Worm (Caenorhabditis elegans) whole organism, late embryonic: ENCODE measurements around the gene K03H6.4.

Source experiments
- C08G9.2 ChIP-seq: sonication (generic microtip); optimal IDR thresholded peaks from 2 replicates; lab custom pipeline; 2016; ENCODE audit warnings: mild to moderate bottlenecking, missing genetic modification characterization, moderate library complexity, missing compliant biosample characterization
- C38D4.7 ChIP-seq: fragments of 200-800 bp; sonication (Bioruptor generic); optimal IDR thresholded peaks from 2 replicates; lab custom pipeline; 2018; ENCODE audit warnings: mild to moderate bottlenecking, missing genetic modification characterization, moderate library complexity, missing compliant biosample characterization
- F13H6.1 ChIP-seq: sonication (generic microtip); optimal IDR thresholded peaks from 2 replicates; lab custom pipeline; 2016; ENCODE audit warnings: missing genetic modification characterization, missing compliant biosample characterization
- K02D7.2 ChIP-seq: sonication (generic microtip); optimal IDR thresholded peaks from 2 replicates; lab custom pipeline; 2017; ENCODE audit warnings: mild to moderate bottlenecking, missing genetic modification characterization, missing compliant biosample characterization
- T23F11.4 ChIP-seq: fragments of 200-800 bp; sonication (Bioruptor generic); optimal IDR thresholded peaks from 2 replicates; lab custom pipeline; 2018; ENCODE audit warnings: mild to moderate bottlenecking, missing genetic modification characterization, missing compliant biosample characterization
- ahr-1 ChIP-seq: sonication (generic microtip); optimal IDR thresholded peaks from 2 replicates; lab custom pipeline; 2016; ENCODE audit warnings: missing genetic modification characterization, missing compliant biosample characterization
- ama-1 ChIP-seq: fragments of 150-350 bp; optimal IDR thresholded peaks from 2 replicates; lab custom pipeline; 2014
- ceh-19 ChIP-seq: fragments of 200-800 bp; sonication (Bioruptor generic); optimal IDR thresholded peaks from 2 replicates; lab custom pipeline; 2018; ENCODE audit warnings: mild to moderate bottlenecking, missing genetic modification characterization, missing compliant biosample characterization
- ceh-2 ChIP-seq: sonication (generic microtip); optimal IDR thresholded peaks from 2 replicates; lab custom pipeline; 2016; ENCODE audit warnings: missing genotype, missing genetic modification characterization, missing compliant biosample characterization
- ceh-22 ChIP-seq: sonication (generic microtip); optimal IDR thresholded peaks from 2 replicates; lab custom pipeline; 2017; ENCODE audit warnings: missing biosample characterization, missing genetic modification characterization
- ceh-30 ChIP-seq: fragments of 150-350 bp; optimal IDR thresholded peaks from 2 replicates; lab custom pipeline; 2014; ENCODE audit warnings: missing biosample characterization, missing genetic modification characterization
- ceh-9 ChIP-seq: sonication (generic microtip); optimal IDR thresholded peaks from 2 replicates; lab custom pipeline; 2016; ENCODE audit warnings: mild to moderate bottlenecking, missing genetic modification characterization, inconsistent platforms, missing compliant biosample characterization
- dve-1 ChIP-seq: sonication (generic microtip); optimal IDR thresholded peaks from 2 replicates; lab custom pipeline; 2017; ENCODE audit warnings: antibody characterized with exemption, mild to moderate bottlenecking, missing genetic modification characterization, missing compliant biosample characterization
- elt-2 ChIP-seq: sonication (generic microtip); optimal IDR thresholded peaks from 2 replicates; lab custom pipeline; 2016; ENCODE audit warnings: missing genetic modification reagents, missing genetic modification characterization, missing compliant biosample characterization
- eyg-1 ChIP-seq: sonication (generic microtip); optimal IDR thresholded peaks from 2 replicates; lab custom pipeline; 2016; ENCODE audit warnings: missing genotype, missing genetic modification characterization, missing compliant biosample characterization
- fkh-10 ChIP-seq: fragments of 150-350 bp; optimal IDR thresholded peaks from 2 replicates; lab custom pipeline; 2014; ENCODE audit warnings: missing biosample characterization, missing genetic modification reagents, missing genetic modification characterization
- fkh-6 ChIP-seq: sonication (generic microtip); optimal IDR thresholded peaks from 2 replicates; lab custom pipeline; 2016; ENCODE audit warnings: missing genetic modification characterization, missing compliant biosample characterization
- hlh-13 ChIP-seq: fragments of 200-800 bp; sonication (Bioruptor generic); optimal IDR thresholded peaks from 2 replicates; lab custom pipeline; 2018; ENCODE audit warnings: mild to moderate bottlenecking, missing genetic modification characterization, missing compliant biosample characterization
- hlh-15 ChIP-seq: sonication (generic microtip); optimal IDR thresholded peaks from 2 replicates; lab custom pipeline; 2016; ENCODE audit warnings: missing genetic modification characterization, missing compliant biosample characterization
- hlh-30 ChIP-seq: sonication (generic microtip); optimal IDR thresholded peaks from 2 replicates; lab custom pipeline; 2017; ENCODE audit warnings: antibody characterized with exemption, missing genetic modification characterization, missing compliant biosample characterization; ENCODE audit not compliant: insufficient read depth
- hlh-8 ChIP-seq: sonication (generic microtip); optimal IDR thresholded peaks from 2 replicates; lab custom pipeline; 2016; ENCODE audit warnings: missing genotype, missing genetic modification characterization, missing compliant biosample characterization
- lim-6 ChIP-seq: sonication (generic microtip); optimal IDR thresholded peaks from 2 replicates; lab custom pipeline; 2016; ENCODE audit warnings: missing genetic modification characterization, missing compliant biosample characterization
- lin-11 ChIP-seq: fragments of 200-800 bp; sonication (Bioruptor generic); optimal IDR thresholded peaks from 2 replicates; lab custom pipeline; 2018; ENCODE audit warnings: mild to moderate bottlenecking, missing genetic modification characterization, missing compliant biosample characterization
- madf-2 ChIP-seq: sonication (generic microtip); optimal IDR thresholded peaks from 2 replicates; lab custom pipeline; 2017; ENCODE audit warnings: missing genetic modification characterization, missing compliant biosample characterization
- npax-4 ChIP-seq: sonication (generic microtip); optimal IDR thresholded peaks from 2 replicates; lab custom pipeline; 2016; ENCODE audit warnings: missing genetic modification characterization, missing compliant biosample characterization
- pat-9 ChIP-seq: fragments of 200-800 bp; sonication (Bioruptor generic); optimal IDR thresholded peaks from 2 replicates; lab custom pipeline; 2018; ENCODE audit warnings: mild to moderate bottlenecking, missing genetic modification characterization, moderate library complexity, missing compliant biosample characterization
- pax-1 ChIP-seq: fragments of 150-350 bp; optimal IDR thresholded peaks from 2 replicates; lab custom pipeline; 2014; ENCODE audit warnings: missing biosample characterization, missing genetic modification characterization
- pha-2 ChIP-seq: sonication (generic microtip); optimal IDR thresholded peaks from 2 replicates; lab custom pipeline; 2017; ENCODE audit warnings: mild to moderate bottlenecking, missing genetic modification characterization, missing compliant biosample characterization
- pha-4 ChIP-seq: fragments of 150-350 bp; optimal IDR thresholded peaks from 2 replicates; lab custom pipeline; 2018; ENCODE audit warnings: missing biosample characterization, missing genetic modification reagents, missing genetic modification characterization
- pqm-1 ChIP-seq: sonication (generic microtip); optimal IDR thresholded peaks from 2 replicates; lab custom pipeline; 2016; ENCODE audit warnings: missing genetic modification characterization, missing compliant biosample characterization
- rnt-1 ChIP-seq: sonication (generic microtip); optimal IDR thresholded peaks from 2 replicates; lab custom pipeline; 2016; ENCODE audit warnings: missing genetic modification characterization, missing compliant biosample characterization
- syd-9 ChIP-seq: sonication (generic microtip); optimal IDR thresholded peaks from 2 replicates; lab custom pipeline; 2016; ENCODE audit warnings: mild to moderate bottlenecking, missing genetic modification characterization, moderate library complexity, missing compliant biosample characterization
- tbx-2 ChIP-seq: sonication (generic microtip); optimal IDR thresholded peaks from 2 replicates; lab custom pipeline; 2016; ENCODE audit warnings: missing genetic modification characterization, missing compliant biosample characterization
- unc-3 ChIP-seq, 2 experiments: fragments of 200-800 bp in 1 of 2; sonication (Bioruptor generic) in 1 of 2; sonication (generic microtip) in 1 of 2; conservative IDR thresholded peaks in 1 of 2; optimal IDR thresholded peaks in 1 of 2; 2 replicates each; pipeline versions ENCODE4 v1.3.6 to Lab custom; 2016 to 2022; ENCODE audit warnings: missing compliant biosample characterization in 2 of 2, missing genetic modification characterization in 2 of 2, missing genetic modification reagents in 1 of 2
- unc-42 ChIP-seq: sonication (generic microtip); optimal IDR thresholded peaks from 2 replicates; lab custom pipeline; 2016; ENCODE audit warnings: missing genotype, missing genetic modification characterization, missing compliant biosample characterization
- unc-86 ChIP-seq: sonication (generic microtip); optimal IDR thresholded peaks from 2 replicates; lab custom pipeline; 2016; ENCODE audit warnings: missing genetic modification characterization, missing compliant biosample characterization

Gene K03H6.4

DNA sequence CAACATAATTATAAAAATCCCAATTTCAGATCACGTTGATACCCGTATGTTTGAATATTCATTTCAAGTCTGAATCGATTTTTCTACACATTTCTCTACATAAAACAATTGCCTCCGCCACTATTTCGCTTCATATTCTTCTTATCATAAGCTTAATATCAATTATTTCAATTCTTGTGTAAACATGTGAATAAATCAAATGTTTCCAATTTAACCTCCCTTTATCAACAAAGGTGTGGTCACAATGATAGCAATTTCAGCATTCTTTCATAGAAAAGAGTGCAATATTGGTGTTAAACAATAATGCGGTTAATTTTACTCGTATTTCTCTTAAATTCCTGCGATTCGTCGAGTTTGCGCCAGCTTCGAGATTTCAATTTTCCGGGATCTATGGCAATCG is 38.8 kb upstream of the K03H6.4 start, which contains the start of gene Y41D4B.17:
Y41D4B.17 (plus strand) TSS at position 174 of the 400 bp plus-strand sequence.
- no peak for TF ChIP-seq rnt-1
- TF ChIP-seq pqm-1 (tag; lab: Kevin White, UChicago) = no peak
- TF ChIP-seq fkh-10 (GFP tag; lab: Kevin White, UChicago) = no peak
- no peak for TF ChIP-seq F13H6.1 (tag; lab: Kevin White, UChicago)
- no peak for TF ChIP-seq pha-2 (tag; lab: Kevin White, UChicago)
- no peak for TF ChIP-seq hlh-8 (tag; lab: Kevin White, UChicago)
- TF ChIP-seq lin-11 (tag; lab: Kevin White, UChicago) = no peak
- TF ChIP-seq pax-1 = no peak
- no peak for TF ChIP-seq C08G9.2 (tag; lab: Kevin White, UChicago)
- no peak for TF ChIP-seq ceh-19 (GFP tag; lab: Kevin White, UChicago)
- no peak for TF ChIP-seq ama-1 (lab: Kevin White, UChicago)
- TF ChIP-seq hlh-15 (tag; lab: Kevin White, UChicago) = no peak
- no peak for TF ChIP-seq unc-42 (tag; lab: Kevin White, UChicago)
- no peak for TF ChIP-seq K02D7.2
- no peak for TF ChIP-seq elt-2 (tag; lab: Kevin White, UChicago)
- no peak for TF ChIP-seq ahr-1 (tag; lab: Kevin White, UChicago)
- no peak for TF ChIP-seq ceh-2

DNA sequence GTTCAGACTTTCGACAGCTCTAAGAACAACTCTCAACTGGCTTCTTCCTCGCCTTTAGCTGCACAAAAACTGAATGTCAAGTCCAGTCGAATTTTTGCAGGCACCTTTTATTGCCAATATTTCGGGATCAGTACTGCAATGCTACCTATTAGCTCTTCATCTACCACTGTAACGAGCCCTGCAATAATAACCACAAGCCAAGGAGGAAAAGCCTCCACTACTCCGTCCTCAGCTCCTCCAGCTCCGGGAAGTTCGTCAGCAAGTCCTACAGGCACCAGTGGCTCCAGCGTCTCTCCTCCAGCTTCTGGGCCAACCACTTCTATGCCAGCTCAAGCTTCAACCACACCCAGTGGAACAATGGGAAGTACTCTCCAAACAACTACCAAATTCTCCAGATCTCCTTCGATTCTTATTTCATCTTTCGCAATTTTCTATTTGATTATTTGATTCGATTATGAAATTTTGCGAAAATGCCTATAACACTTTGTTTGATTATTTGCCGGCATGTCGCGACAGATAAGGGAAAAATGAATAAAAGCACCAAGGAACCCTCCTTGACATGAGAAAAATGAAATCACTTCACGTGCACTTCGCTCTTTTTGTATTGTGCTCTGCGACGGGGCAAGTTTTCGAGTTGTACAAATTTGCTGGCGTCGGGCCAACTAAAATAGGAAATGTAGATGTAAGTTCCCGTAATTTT is 34.0 kb upstream of the K03H6.4 start, which contains the start of gene C34H4.1:
C34H4.1 (plus strand) TSS at position 559 of the 700 bp plus-strand sequence.
- no peak for TF ChIP-seq ceh-22 (tag; lab: Kevin White, UChicago)
- TF ChIP-seq elt-2 (tag; lab: Kevin White, UChicago) = no peak
- TF ChIP-seq unc-86 = no peak
- TF ChIP-seq C38D4.7 (GFP tag; lab: Kevin White, UChicago) = no peak
- TF ChIP-seq T23F11.4 (GFP tag; lab: Kevin White, UChicago) = no peak
- TF ChIP-seq unc-42 (tag; lab: Kevin White, UChicago) = no peak
- TF ChIP-seq pax-1 = no peak
- TF ChIP-seq unc-3 (GFP tag; conservative IDR thresholded peaks at IDR 0.05; lab: Robert Waterston, UW) = no peak
- no peak for TF ChIP-seq unc-3 (tag; optimal IDR thresholded peaks at IDR 0.05; lab: Kevin White, UChicago)
- TF ChIP-seq pat-9 = no peak
- no peak for TF ChIP-seq dve-1 (tag; lab: Kevin White, UChicago)
- no peak for TF ChIP-seq pha-2 (tag; lab: Kevin White, UChicago)
- no peak for TF ChIP-seq madf-2 (tag; lab: Kevin White, UChicago)
- no peak for TF ChIP-seq hlh-15 (tag; lab: Kevin White, UChicago)

DNA sequence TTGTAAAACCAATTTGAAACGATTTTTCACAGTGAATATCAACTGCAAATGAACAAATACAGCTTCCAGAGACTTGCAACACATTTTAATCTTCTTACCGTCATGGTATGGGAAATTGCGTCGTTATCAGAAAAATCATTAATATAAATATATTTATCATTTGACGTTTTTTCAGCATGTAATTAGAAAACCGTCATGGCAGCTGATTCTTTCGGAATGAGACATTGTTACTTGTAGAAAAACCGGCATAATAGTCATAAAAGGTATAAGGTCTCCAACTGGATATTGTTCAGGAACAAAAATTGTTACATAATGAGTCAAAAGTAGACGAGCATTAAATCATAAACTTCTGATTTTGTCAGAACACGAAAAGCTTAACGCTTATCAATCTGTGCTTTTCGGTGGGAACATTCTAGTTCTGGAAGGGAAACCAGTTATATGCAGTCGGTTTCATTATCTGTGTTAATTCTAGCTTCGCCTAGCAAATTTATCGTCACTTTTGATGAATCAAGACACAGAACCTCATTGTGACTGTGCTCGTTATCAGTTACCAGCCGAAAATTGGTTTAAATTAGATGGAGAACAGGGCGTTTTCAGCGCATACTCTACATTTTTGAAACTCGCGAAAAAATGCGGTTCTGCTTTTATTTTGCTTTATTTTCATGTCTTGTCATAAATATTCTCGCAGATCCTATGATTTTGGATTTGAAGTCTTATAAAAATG is 32.2 kb upstream of the K03H6.4 start, which contains the start of gene C34H4.2:
C34H4.2 (plus strand) TSS at position 558 of the 724 bp plus-strand sequence.
- TF ChIP-seq pqm-1 (tag; lab: Kevin White, UChicago) = no peak
- TF ChIP-seq eyg-1 (tag; lab: Kevin White, UChicago) = no peak
- no peak for TF ChIP-seq npax-4 (tag; lab: Kevin White, UChicago)
- TF ChIP-seq T23F11.4 (GFP tag; lab: Kevin White, UChicago) = no peak
- TF ChIP-seq syd-9 (tag; lab: Kevin White, UChicago) = no peak
- no peak for TF ChIP-seq K02D7.2
- no peak for TF ChIP-seq lim-6 (tag; lab: Kevin White, UChicago)
- TF ChIP-seq ceh-9 (tag; lab: Kevin White, UChicago) = no peak
- TF ChIP-seq ceh-30 (tag; lab: Kevin White, UChicago) = no peak
- TF ChIP-seq dve-1 (tag; lab: Kevin White, UChicago) = no peak
- no peak for TF ChIP-seq unc-42 (tag; lab: Kevin White, UChicago)
- no peak for TF ChIP-seq hlh-30 (tag; lab: Kevin White, UChicago)
- no peak for TF ChIP-seq fkh-6 (tag; lab: Kevin White, UChicago)
- no peak for TF ChIP-seq ahr-1 (tag; lab: Kevin White, UChicago)
- no peak for TF ChIP-seq pha-4 (tag; lab: Kevin White, UChicago)
- no peak for TF ChIP-seq tbx-2
- no peak for TF ChIP-seq hlh-13 (GFP tag; lab: Kevin White, UChicago)
- TF ChIP-seq, all 69 proteins: peak for 0
